Fruit fly (Drosophila melanogaster): ENCODE measurements around the gene Glut1.

Gene Glut1

DNA sequence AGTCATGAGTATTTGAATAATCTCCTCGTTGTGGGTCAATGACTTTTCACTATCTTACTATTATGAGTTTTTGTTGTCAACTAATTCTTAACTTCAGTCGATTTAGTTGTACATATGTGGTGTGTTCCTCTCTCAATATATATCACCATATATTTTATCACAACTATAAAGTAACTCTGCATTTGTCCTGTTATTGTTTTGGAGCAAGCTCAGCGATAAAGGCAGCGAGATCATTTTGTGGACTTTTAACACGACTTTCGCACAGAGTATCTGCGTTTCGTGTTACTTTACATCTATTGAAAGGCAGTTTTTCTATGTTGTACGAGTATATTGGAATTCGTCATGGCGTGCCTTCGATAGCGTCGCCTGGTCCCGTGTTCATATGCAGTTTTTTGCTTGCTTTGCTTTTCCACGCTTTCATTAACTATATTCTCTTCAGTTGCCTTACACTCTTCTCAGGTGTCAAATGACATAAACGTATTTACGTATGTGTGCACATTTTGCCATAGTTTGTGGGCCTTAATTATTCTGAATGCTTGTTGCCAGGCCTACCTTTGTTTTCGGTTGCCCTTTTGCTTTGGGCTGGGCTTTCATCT is 38.4 kb upstream of the Glut1 start (continued):
- TF ChIP-seq Sox15 (GFP tag; optimal IDR thresholded peaks at IDR 0.05) (no peak), vri (GFP tag; optimal IDR thresholded peaks at IDR 0.05) (no peak), Smox (GFP tag; optimal IDR thresholded peaks at IDR 0.05) (no peak), OdsH (GFP tag; optimal IDR thresholded peaks at IDR 0.05) (no peak), svp (GFP tag) (no peak), CG6163 (GFP tag; IDR thresholded peaks at IDR 0.05) (peak; percentile 35; the same call in 2 of the 3 replicates), dsx (GFP tag; optimal IDR thresholded peaks at IDR 0.05; ENCODE audit: poor library complexity, severe bottlenecking) (no peak), fd85E (GFP tag; optimal IDR thresholded peaks at IDR 0.05) (no peak), CG7368 (GFP tag; optimal IDR thresholded peaks at IDR 0.05) (no peak), salr (GFP tag; optimal IDR thresholded peaks at IDR 0.05) (no peak), CG11902 (GFP tag; optimal IDR thresholded peaks at IDR 0.05) (no peak), esn (GFP tag; optimal IDR thresholded peaks at IDR 0.05) (no peak)

DNA sequence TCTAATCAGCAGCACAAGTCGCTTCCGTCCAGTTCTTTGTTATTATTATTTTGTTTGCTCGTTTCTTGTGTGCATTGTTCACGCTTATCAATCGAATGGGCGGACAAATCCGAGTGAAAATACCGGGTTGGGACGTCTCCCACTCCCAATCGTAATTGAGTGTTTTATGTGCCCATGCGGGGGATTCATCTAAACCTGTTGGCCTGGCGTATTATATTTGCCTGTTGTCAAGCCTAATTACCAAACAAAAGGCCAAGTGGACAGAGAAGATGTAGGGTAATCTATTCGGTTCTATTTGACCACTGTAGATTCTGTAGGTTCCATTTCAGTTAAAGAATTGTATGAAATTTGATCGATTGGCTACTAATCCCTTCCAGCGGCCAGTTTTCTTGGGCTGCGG is 37.8 kb upstream of the Glut1 start:
- TF ChIP-seq eg (GFP tag; IDR thresholded peaks at IDR 0.05) (0 out of 3 replicates have a peak, but pooled peaks have one; percentile 35), Ets96B (tag; optimal IDR thresholded peaks at IDR 0.05) (no peak), Sox14 (GFP tag; optimal IDR thresholded peaks at IDR 0.05) (peak; percentile 24), Eip93F (GFP tag; optimal IDR thresholded peaks at IDR 0.05) (no peak)

DNA sequence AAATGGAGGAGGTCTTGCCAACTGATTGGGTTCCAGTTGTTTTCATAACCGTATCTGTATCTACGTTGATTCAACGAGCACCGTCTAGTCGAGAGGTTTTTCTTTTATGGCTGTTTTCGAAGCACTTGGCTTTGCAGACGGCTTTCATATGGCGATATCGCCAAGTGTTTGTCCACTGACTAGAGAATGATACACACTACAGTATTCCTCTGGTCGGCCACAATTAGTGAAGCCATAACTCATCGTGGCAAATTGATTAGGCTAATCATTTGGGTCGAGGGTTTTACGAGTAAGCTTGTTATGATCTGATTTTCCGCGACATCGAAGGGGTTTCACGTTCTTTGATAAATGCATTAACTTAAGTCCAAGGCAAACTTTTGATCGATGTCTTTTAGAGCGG is 37.2 kb upstream of the Glut1 start:
- TF ChIP-seq Eip78C (GFP tag): peak; percentile 31
- TF ChIP-seq ss (GFP tag; optimal IDR thresholded peaks at IDR 0.05): peak in 1 of 2 experiments; percentile 24
- TF ChIP-seq CG10631 (GFP tag; optimal IDR thresholded peaks at IDR 0.05): no peak
- TF ChIP-seq Hr39 (GFP tag; optimal IDR thresholded peaks at IDR 0.05): no peak
- 0 out of 3 replicates have a peak, but pooled peaks have one; percentile 16 for TF ChIP-seq CG8119 (GFP tag; IDR thresholded peaks at IDR 0.05)

DNA sequence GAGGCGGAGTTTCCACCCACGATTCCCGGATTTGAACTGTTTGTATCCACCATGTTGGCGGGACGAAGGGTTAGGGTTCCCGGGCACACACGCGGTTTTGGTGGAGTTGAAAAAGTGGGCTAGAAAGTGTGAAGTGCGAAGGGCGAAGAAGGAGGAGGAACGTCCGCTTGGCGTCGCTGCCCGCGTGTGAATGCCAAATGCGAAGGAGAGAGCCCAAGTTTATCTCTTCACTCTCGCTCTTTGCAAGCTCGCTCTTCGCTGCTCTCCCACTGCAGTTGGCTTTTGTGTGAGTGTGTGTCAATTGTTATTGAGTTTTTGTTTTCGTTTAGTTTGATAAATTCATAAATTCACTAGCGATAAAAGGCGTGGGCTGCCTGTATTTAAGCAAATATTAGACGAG is 33.0 kb upstream of the Glut1 start:
- TF ChIP-seq eg (GFP tag; IDR thresholded peaks at IDR 0.05) (peak; percentile 18; the same call in 1 of the 3 replicates), Hr38 (GFP tag; optimal IDR thresholded peaks at IDR 0.05) (no peak), Eip75B (GFP tag; optimal IDR thresholded peaks at IDR 0.05) (no peak), vri (GFP tag; optimal IDR thresholded peaks at IDR 0.05) (peak; percentile 2), CG31627 (GFP tag; optimal IDR thresholded peaks at IDR 0.05) (no peak), CG3032 (tag; optimal IDR thresholded peaks at IDR 0.05) (no peak), Eip78C (GFP tag) (peak; percentile 37), CG3919 (GFP tag; optimal IDR thresholded peaks at IDR 0.05) (peak; percentile 14), CG6854 (GFP tag; optimal IDR thresholded peaks at IDR 0.05) (peak; percentile 30), ss (GFP tag; optimal IDR thresholded peaks at IDR 0.05) (no peak), CG9139 (GFP tag; optimal IDR thresholded peaks at IDR 0.05) (no peak), pdm3 (GFP tag; optimal IDR thresholded peaks at IDR 0.05) (no peak), svp (GFP tag) (no peak), CG11902 (GFP tag; optimal IDR thresholded peaks at IDR 0.05) (no peak), CG1621 (tag; optimal IDR thresholded peaks at IDR 0.05) (peak; percentile 1), CG15336 (GFP tag; IDR thresholded peaks at IDR 0.05) (no peak), Sox14 (GFP tag; optimal IDR thresholded peaks at IDR 0.05) (no peak), Gug (GFP tag; IDR thresholded peaks at IDR 0.05) (no peak), CG8119 (GFP tag; IDR thresholded peaks at IDR 0.05) (0 out of 3 replicates have a peak, but pooled peaks have one; percentile 16), dac (GFP tag; optimal IDR thresholded peaks at IDR 0.05) (no peak), fd59A (GFP tag; optimal IDR thresholded peaks at IDR 0.05) (no peak), CG6808 (GFP tag; optimal IDR thresholded peaks at IDR 0.05) (no peak), Hr4 (GFP tag; optimal IDR thresholded peaks at IDR 0.05) (no peak), CG8319 (GFP tag; optimal IDR thresholded peaks at IDR 0.05) (no peak)

All from whole organism, prepupa.